Fruit fly (Drosophila melanogaster): ENCODE results near the gene Cyp316a1.

The Cyp316a1 gene

DNA sequence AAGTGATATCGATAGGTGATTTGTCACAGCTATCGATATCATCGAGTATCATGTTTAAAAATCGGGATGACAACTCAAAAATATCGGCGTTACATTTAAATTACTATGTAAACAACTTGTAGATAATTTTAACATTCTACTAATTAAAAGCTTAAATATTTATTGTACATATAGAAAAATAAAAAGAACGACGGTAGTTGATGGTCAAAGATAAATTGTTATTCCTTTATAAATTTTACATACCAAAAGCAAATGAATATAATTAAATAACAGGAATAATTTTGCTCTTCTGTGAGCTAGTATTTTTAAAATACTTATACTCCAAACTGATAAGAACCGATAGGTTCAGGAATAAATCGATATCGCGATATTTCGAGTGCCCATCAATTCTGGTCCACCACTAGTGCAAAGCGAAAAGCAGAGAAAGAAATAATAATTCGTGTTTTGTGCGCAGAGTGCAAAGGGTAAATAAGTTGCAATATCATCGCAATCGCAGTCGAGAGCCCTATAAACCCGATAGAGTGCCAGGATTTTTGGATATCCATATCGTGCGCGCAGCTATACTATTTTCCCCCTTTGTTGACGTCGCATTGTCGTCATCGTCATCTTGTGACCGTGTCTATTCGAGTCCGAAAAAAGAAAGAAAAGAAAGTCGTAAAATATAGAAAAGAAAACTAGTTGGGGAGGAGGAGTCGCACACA lies 36.9 kb downstream of the Cyp316a1 start, which contains the start of gene lqf (continued):
- TF ChIP-seq Asciz (GFP tag; optimal IDR thresholded peaks at IDR 0.05): no peak
- TF ChIP-seq CG17359 (tag; optimal IDR thresholded peaks at IDR 0.05): no peak
- TF ChIP-seq CG14860 (GFP tag; IDR thresholded peaks at IDR 0.05; ENCODE audit: partially characterized antibody): peak; percentile 90
- no peak for TF ChIP-seq cg (GFP tag; optimal IDR thresholded peaks at IDR 0.05)
- peak; percentile 83 for TF ChIP-seq sna (GFP tag; IDR thresholded peaks at IDR 0.05; ENCODE audit: partially characterized antibody)
- TF ChIP-seq Nf-YB (GFP tag; optimal IDR thresholded peaks at IDR 0.05): no peak
- no peak for TF ChIP-seq ash1 (GFP tag; optimal IDR thresholded peaks at IDR 0.05)
- no peak for TF ChIP-seq sim (GFP tag; IDR thresholded peaks at IDR 0.05)
- no peak for TF ChIP-seq CG32767 (GFP tag; IDR thresholded peaks at IDR 0.05)
- peak in 1 of 2 experiments; percentile 43 for TF ChIP-seq bsh (GFP tag; optimal IDR thresholded peaks at IDR 0.05)
- peak; percentile 6 for TF ChIP-seq ind (GFP tag; optimal IDR thresholded peaks at IDR 0.05)
- TF ChIP-seq CG6175 (GFP tag; IDR thresholded peaks at IDR 0.05): no peak
- TF ChIP-seq CG5245 (GFP tag; optimal IDR thresholded peaks at IDR 0.05): no peak
- no peak for TF ChIP-seq CG10654 (GFP tag; optimal IDR thresholded peaks at IDR 0.05)
- TF ChIP-seq CG8388 (GFP tag; optimal IDR thresholded peaks at IDR 0.05): no peak
- TF ChIP-seq aop (GFP tag; IDR thresholded peaks at IDR 0.05): no peak
- peak; percentile 74; the same call in 1 of the 4 replicates for TF ChIP-seq chinmo (GFP tag; IDR thresholded peaks at IDR 0.05; ENCODE audit: partially characterized antibody)
- no peak for TF ChIP-seq CG12744 (GFP tag; optimal IDR thresholded peaks at IDR 0.05)
- TF ChIP-seq CG1233 (GFP tag; optimal IDR thresholded peaks at IDR 0.05): no peak
- TF ChIP-seq pros (GFP tag; optimal IDR thresholded peaks at IDR 0.05): no peak
- TF ChIP-seq CG2202 (tag; optimal IDR thresholded peaks at IDR 0.05): no peak
- no peak for TF ChIP-seq CG3847 (GFP tag; IDR thresholded peaks at IDR 0.05)
- no peak for TF ChIP-seq dimm (GFP tag; IDR thresholded peaks at IDR 0.05)
- TF ChIP-seq CG17328 (GFP tag; IDR thresholded peaks at IDR 0.05): no peak
- TF ChIP-seq ac (GFP tag; optimal IDR thresholded peaks at IDR 0.05): no peak
- TF ChIP-seq lmd (GFP tag; IDR thresholded peaks at IDR 0.05): no peak
- no peak for TF ChIP-seq CG5180 (GFP tag; optimal IDR thresholded peaks at IDR 0.05)
- peak; percentile 30 for TF ChIP-seq CG7556 (GFP tag; optimal IDR thresholded peaks at IDR 0.05)
- TF ChIP-seq CG3281 (GFP tag; optimal IDR thresholded peaks at IDR 0.05): no peak
- TF ChIP-seq dmrt11E (tag; optimal IDR thresholded peaks at IDR 0.05): peak; percentile 26
- TF ChIP-seq CG9932 (GFP tag; IDR thresholded peaks at IDR 0.05): peak; percentile 70
- TF ChIP-seq CG30020 (tag; optimal IDR thresholded peaks at IDR 0.05): peak; percentile 42
- TF ChIP-seq E2f2 (GFP tag; IDR thresholded peaks at IDR 0.05): peak; percentile 75
- TF ChIP-seq D19A (tag; optimal IDR thresholded peaks at IDR 0.05): no peak
- TF ChIP-seq Sry-β (GFP tag; optimal IDR thresholded peaks at IDR 0.05): no peak
- no peak for TF ChIP-seq twi (tag; optimal IDR thresholded peaks at IDR 0.05)
- TF ChIP-seq HLHmδ (GFP tag; optimal IDR thresholded peaks at IDR 0.05): no peak
- no peak for TF ChIP-seq CG13296 (GFP tag; optimal IDR thresholded peaks at IDR 0.05)
- no peak for TF ChIP-seq fd3F (GFP tag; optimal IDR thresholded peaks at IDR 0.05)
- no peak for TF ChIP-seq lab (GFP tag; optimal IDR thresholded peaks at IDR 0.05)
- no peak for TF ChIP-seq maf-S (GFP tag; optimal IDR thresholded peaks at IDR 0.05)
- no peak for TF ChIP-seq sens-2 (GFP tag; IDR thresholded peaks at IDR 0.05)
- TF ChIP-seq fru (optimal IDR thresholded peaks at IDR 0.05): no peak
- no peak for TF ChIP-seq CG10979 (tag; optimal IDR thresholded peaks at IDR 0.05)
- TF ChIP-seq Lhr (GFP tag; optimal IDR thresholded peaks at IDR 0.05): peak; percentile 43
- TF ChIP-seq fd64A (GFP tag; optimal IDR thresholded peaks at IDR 0.05): no peak
- no peak for TF ChIP-seq emc (GFP tag; optimal IDR thresholded peaks at IDR 0.05)
- TF ChIP-seq ranshi (GFP tag; IDR thresholded peaks at IDR 0.05): no peak
- no peak for TF ChIP-seq Neu2 (GFP tag; optimal IDR thresholded peaks at IDR 0.05; ENCODE audit: borderline replicate concordance)
- TF ChIP-seq CG10267 (tag; optimal IDR thresholded peaks at IDR 0.05): peak; percentile 24
